Worm (Caenorhabditis elegans): ENCODE measurements around the gene F49F1.11.

DNA sequence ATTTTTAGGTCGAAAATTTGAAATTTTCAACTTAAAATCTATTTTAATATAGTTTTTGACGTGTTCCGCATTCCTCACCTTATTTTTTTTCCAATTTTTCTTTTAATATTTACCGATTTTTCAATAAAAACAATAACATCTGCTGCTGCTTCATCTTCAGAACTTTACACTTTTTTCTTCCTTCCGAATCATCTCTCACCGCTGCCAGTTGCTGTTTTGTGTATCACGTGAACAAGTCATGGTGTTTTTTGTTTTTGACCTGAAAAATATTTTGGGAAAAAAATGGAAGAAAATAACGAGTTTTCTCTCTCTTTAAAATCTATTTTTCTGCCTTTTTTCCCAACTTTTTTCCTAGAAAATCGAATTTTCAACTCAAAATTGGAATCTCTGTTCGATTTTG is 41.4 kb downstream of the F49F1.11 start:
- TF ChIP-seq dao-5 (tag; optimal IDR thresholded peaks at IDR 0.05) (no peak), him-1 (tag; optimal IDR thresholded peaks at IDR 0.05) (no peak)

Measured in whole organism, L4/young adult.